Worm (Caenorhabditis elegans) whole organism, mixed stage, embryonic: ENCODE results near the gene fbxa-215.

Source experiments
- M03D4.4 ChIP-seq: sonication (generic microtip); optimal IDR thresholded peaks from 2 replicates; lab custom pipeline; 2017; ENCODE audit warnings: mild to moderate bottlenecking, missing genetic modification characterization, missing compliant biosample characterization
- bed-3 ChIP-seq: fragments of 200-800 bp; sonication (Bioruptor generic); optimal IDR thresholded peaks from 3 replicates; lab custom pipeline; 2018; ENCODE audit warnings: mild to moderate bottlenecking, missing genetic modification characterization, moderate library complexity, missing compliant biosample characterization
- blmp-1 ChIP-seq: fragments of 150-350 bp; optimal IDR thresholded peaks from 2 replicates; lab custom pipeline; 2014; ENCODE audit warnings: missing biosample characterization, missing genetic modification characterization
- ceh-43 ChIP-seq: fragments of 200-800 bp; sonication (Bioruptor generic); optimal IDR thresholded peaks from 2 replicates; lab custom pipeline; 2018; ENCODE audit warnings: mild to moderate bottlenecking, missing genetic modification characterization, moderate library complexity, missing compliant biosample characterization
- flh-1 ChIP-seq: fragments of 200-800 bp; sonication (Bioruptor generic); optimal IDR thresholded peaks from 2 replicates; lab custom pipeline; 2018; ENCODE audit warnings: mild to moderate bottlenecking, missing genetic modification characterization, moderate library complexity, missing compliant biosample characterization
- ham-2 ChIP-seq: fragments of 200-800 bp; sonication (Bioruptor generic); optimal IDR thresholded peaks from 2 replicates; lab custom pipeline; 2018; ENCODE audit warnings: mild to moderate bottlenecking, missing genetic modification characterization, missing compliant biosample characterization
- lin-32 ChIP-seq: fragments of 200-800 bp; sonication (Bioruptor generic); optimal IDR thresholded peaks from 2 replicates; lab custom pipeline; 2018; ENCODE audit warnings: mild to moderate bottlenecking, missing genetic modification characterization, missing compliant biosample characterization
- lsy-2 ChIP-seq: fragments of 150-350 bp; optimal IDR thresholded peaks from 2 replicates; lab custom pipeline; 2014; ENCODE audit warnings: missing biosample characterization, missing genetic modification characterization
- mep-1 ChIP-seq: fragments of 150-350 bp; optimal IDR thresholded peaks from 2 replicates; lab custom pipeline; 2017; ENCODE audit warnings: missing biosample characterization, missing genetic modification reagents, missing genetic modification characterization, inconsistent platforms
- nhr-12 ChIP-seq: fragments of 150-350 bp; optimal IDR thresholded peaks from 2 replicates; lab custom pipeline; 2014; ENCODE audit warnings: missing biosample characterization, missing genetic modification characterization
- nhr-76 ChIP-seq: sonication (generic microtip); optimal IDR thresholded peaks from 2 replicates; lab custom pipeline; 2017; ENCODE audit warnings: missing biosample characterization, missing genetic modification characterization
- snpc-4 ChIP-seq: fragments of 150-350 bp; optimal IDR thresholded peaks from 2 replicates; lab custom pipeline; 2014; ENCODE audit warnings: missing biosample characterization, missing genetic modification characterization
- unc-39 ChIP-seq: fragments of 150-350 bp; optimal IDR thresholded peaks from 2 replicates; lab custom pipeline; 2014; ENCODE audit warnings: missing biosample characterization, missing genetic modification characterization
- unc-62 ChIP-seq: fragments of 150-350 bp; optimal IDR thresholded peaks from 2 replicates; lab custom pipeline; 2014; ENCODE audit warnings: missing biosample characterization, missing genetic modification reagents, missing genetic modification characterization

DNA sequence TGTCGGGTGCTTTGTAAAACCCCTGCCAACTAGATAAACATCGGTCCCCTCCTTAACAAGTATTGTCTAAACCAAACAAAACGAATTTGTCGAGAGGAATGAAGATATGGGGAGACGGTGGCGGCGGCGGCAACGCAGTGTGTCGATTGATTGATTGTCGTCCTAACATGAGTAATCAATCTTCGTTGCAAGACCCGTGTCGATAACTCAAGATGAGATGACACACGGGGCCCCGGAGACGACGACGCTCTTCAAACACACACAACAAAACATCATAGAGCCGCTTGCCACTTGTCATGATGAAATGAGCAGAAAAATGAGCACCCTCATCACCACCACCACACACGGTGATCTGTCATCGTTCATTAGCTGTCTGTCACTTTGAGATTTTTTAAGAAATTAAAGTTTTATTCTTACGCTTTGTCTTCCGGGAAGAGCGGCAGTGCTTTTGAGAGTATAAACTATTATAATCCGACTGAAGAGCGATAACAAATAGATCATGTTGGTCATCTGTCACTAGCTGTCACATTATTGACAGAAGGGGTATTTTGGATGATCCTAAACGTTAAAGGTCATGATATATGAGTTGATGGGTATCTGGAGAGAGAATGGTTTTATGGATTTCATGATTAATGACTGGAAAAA is 29.1 kb upstream of the fbxa-215 start:
- TF ChIP-seq nhr-12 (tag; lab: Kevin White, UChicago) (no peak), M03D4.4 (tag; lab: Kevin White, UChicago) (no peak), flh-1 (GFP tag; lab: Kevin White, UChicago) (no peak), bed-3 (GFP tag; lab: Kevin White, UChicago) (no peak), unc-62 (GFP tag; lab: Kevin White, UChicago) (peak; percentile 99), unc-39 (tag; lab: Kevin White, UChicago) (no peak), mep-1 (no peak), nhr-76 (no peak), ham-2 (GFP tag; lab: Kevin White, UChicago) (no peak), snpc-4 (tag; lab: Kevin White, UChicago) (no peak), ceh-43 (GFP tag; lab: Kevin White, UChicago) (no peak), blmp-1 (no peak), lin-32 (GFP tag; lab: Kevin White, UChicago) (no peak), lsy-2 (no peak)
